Worm (Caenorhabditis elegans) whole organism, L1 larva: ENCODE results near the gene nep-18.

Experiments
- aha-1 ChIP-seq: fragments of 150-350 bp; optimal IDR thresholded peaks from 2 replicates; lab custom pipeline; 2014; ENCODE audit warnings: missing biosample characterization, missing genetic modification characterization
- alr-1 ChIP-seq: fragments of 200-800 bp; sonication (Bioruptor generic); optimal IDR thresholded peaks from 2 replicates; lab custom pipeline; 2018; ENCODE audit warnings: borderline replicate concordance, mild to moderate bottlenecking, missing genetic modification characterization, missing compliant biosample characterization
- aly-2 ChIP-seq: fragments of 150-350 bp; optimal IDR thresholded peaks from 2 replicates; lab custom pipeline; 2014; ENCODE audit warnings: missing biosample characterization, missing genetic modification characterization
- elt-3 ChIP-seq, 6 experiments: fragments of 150-350 bp in 1 of 6; sonication (generic microtip); optimal IDR thresholded peaks; 2 replicates each; lab custom pipeline; 2017 to 2018; ENCODE audit warnings: missing biosample characterization in 6 of 6, missing genetic modification characterization in 6 of 6, inconsistent platforms in 1 of 6
- fos-1 ChIP-seq: fragments of 150-350 bp; optimal IDR thresholded peaks from 2 replicates; lab custom pipeline; 2014; ENCODE audit warnings: missing biosample characterization, missing genetic modification characterization
- lin-13 ChIP-seq: fragments of 150-350 bp; optimal IDR thresholded peaks from 2 replicates; lab custom pipeline; 2014; ENCODE audit warnings: missing biosample characterization, missing genetic modification reagents, missing genetic modification characterization
- pqm-1 ChIP-seq: sonication (generic microtip); optimal IDR thresholded peaks from 3 replicates; lab custom pipeline; 2017; ENCODE audit warnings: missing biosample characterization, missing genetic modification characterization
- sptf-1 ChIP-seq: fragments of 150-350 bp; optimal IDR thresholded peaks from 2 replicates; lab custom pipeline; 2014; ENCODE audit warnings: missing biosample characterization, missing genetic modification characterization
- tbx-2 ChIP-seq: sonication (generic microtip); optimal IDR thresholded peaks from 2 replicates; lab custom pipeline; 2016; ENCODE audit warnings: missing genetic modification characterization, missing compliant biosample characterization
- unc-98 ChIP-seq: fragments of 200-800 bp; sonication (Bioruptor generic); IDR thresholded peaks from 2 replicates; pipeline ENCODE4 v1.3.6; 2022; ENCODE audit warnings: missing genetic modification characterization, missing compliant biosample characterization
- zag-1 ChIP-seq: fragments of 150-350 bp; optimal IDR thresholded peaks from 2 replicates; lab custom pipeline; 2014; ENCODE audit warnings: missing biosample characterization, missing genetic modification characterization
- ztf-11 ChIP-seq, 2 experiments: sonication (generic microtip); optimal IDR thresholded peaks; 2 replicates each; lab custom pipeline; 2016 to 2017; ENCODE audit warnings: missing genetic modification characterization in 2 of 2, missing biosample characterization in 1 of 2, missing compliant biosample characterization in 1 of 2

DNA sequence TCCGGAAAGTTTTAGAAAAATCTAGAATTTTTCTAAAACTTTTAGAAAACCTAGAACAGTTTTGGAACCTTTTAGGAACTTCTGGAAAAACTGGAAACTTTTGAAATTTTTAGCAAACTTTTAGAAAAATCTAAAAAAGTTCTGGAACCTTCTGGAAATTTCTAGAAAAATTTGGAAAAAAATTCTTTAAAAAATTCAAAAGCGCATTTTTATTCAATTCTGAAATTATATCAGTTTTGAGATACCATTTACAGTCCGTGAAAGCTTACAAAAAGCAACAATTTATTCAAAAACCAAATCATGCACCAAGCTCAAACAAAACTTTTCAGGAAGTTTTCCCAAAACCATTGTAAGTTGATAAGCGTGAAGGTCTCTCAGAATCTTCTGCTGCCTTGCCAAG is 25.7 kb downstream of the nep-18 start, which contains the start of gene K02F6.4:
- TF ChIP-seq tbx-2 (tag; lab: Kevin White, UChicago) (no peak), sptf-1 (tag; lab: Kevin White, UChicago) (no peak), aha-1 (tag; lab: Kevin White, UChicago) (no peak), ztf-11 (tag; optimal IDR thresholded peaks at IDR 0.05; lab: Kevin White, UChicago) (no peak), fos-1 (tag; lab: Kevin White, UChicago) (no peak), elt-3 (tag; optimal IDR thresholded peaks at IDR 0.05; lab: Kevin White, UChicago) (no peak), lin-13 (GFP tag; lab: Kevin White, UChicago) (no peak), pqm-1 (no peak), zag-1 (tag; lab: Kevin White, UChicago) (no peak), unc-98 (GFP tag; lab: Robert Waterston, UW) (no peak), aly-2 (no peak), alr-1 (tag; lab: Kevin White, UChicago) (no peak)
